Fruit fly (Drosophila melanogaster) whole organism, embryonic: ENCODE data around the gene Osi17.

Source experiments
- BEAF-32 ChIP-seq: fragments of 200-800 bp; sonication (Bioruptor generic); optimal IDR thresholded peaks from 3 replicates; lab custom pipeline; 2017; ENCODE audit warnings: missing biosample characterization, missing genetic modification characterization, mild to moderate bottlenecking, moderate library complexity, missing genetic modification reagents
- Bgb ChIP-seq: fragments of 200-800 bp; sonication (Bioruptor generic); IDR thresholded peaks from 2 replicates; pipeline ENCODE4 v1.3.6; 2022; ENCODE audit warnings: missing biosample characterization, missing genetic modification characterization; ENCODE audit not compliant: partially characterized antibody
- CG10209 ChIP-seq: fragments of 200-800 bp; sonication (Bioruptor generic); optimal IDR thresholded peaks from 3 replicates; lab custom pipeline; 2017; ENCODE audit warnings: missing biosample characterization, mild to moderate bottlenecking, missing genetic modification characterization, missing genetic modification reagents
- CG10267 ChIP-seq: fragments of 200-800 bp; sonication (Bioruptor generic); optimal IDR thresholded peaks from 2 replicates; lab custom pipeline; 2018; ENCODE audit warnings: missing biosample characterization, mild to moderate bottlenecking, missing genetic modification characterization, moderate library complexity
- CG10979 ChIP-seq: fragments of 200-800 bp; sonication (Bioruptor generic); optimal IDR thresholded peaks from 2 replicates; lab custom pipeline; 2018; ENCODE audit warnings: missing biosample characterization, mild to moderate bottlenecking, missing genetic modification characterization, moderate library complexity
- CG11695 ChIP-seq: fragments of 200-800 bp; sonication (Bioruptor generic); IDR thresholded peaks from 3 replicates; pipeline ENCODE4 v1.3.6; 2022; ENCODE audit warnings: missing biosample characterization, missing genetic modification characterization
- CG14441 ChIP-seq: fragments of 200-800 bp; sonication (Bioruptor generic); IDR thresholded peaks from 2 replicates; pipeline ENCODE4 v1.3.6; 2022; ENCODE audit warnings: missing biosample characterization, missing genetic modification characterization
- CG17612 ChIP-seq: fragments of 200-800 bp; sonication (Bioruptor generic); IDR thresholded peaks from 2 replicates; pipeline ENCODE4 v1.3.6; 2022; ENCODE audit warnings: missing biosample characterization, missing genetic modification characterization
- CG2116 ChIP-seq: fragments of 200-800 bp; sonication (Bioruptor generic); optimal IDR thresholded peaks from 3 replicates; lab custom pipeline; 2018; ENCODE audit warnings: missing biosample characterization, mild to moderate bottlenecking, missing genetic modification characterization
- CG31441 ChIP-seq: fragments of 200-800 bp; sonication (Bioruptor generic); IDR thresholded peaks from 2 replicates; pipeline ENCODE4 v1.3.6; 2022; ENCODE audit warnings: missing biosample characterization, missing genetic modification characterization
- CG3281 ChIP-seq: fragments of 200-800 bp; sonication (Bioruptor generic); optimal IDR thresholded peaks from 3 replicates; lab custom pipeline; 2017; ENCODE audit warnings: missing biosample characterization, mild to moderate bottlenecking, missing genetic modification characterization
- CG34422 ChIP-seq: fragments of 200-800 bp; sonication (Bioruptor generic); IDR thresholded peaks from 3 replicates; pipeline ENCODE4 v1.3.6; 2022; ENCODE audit warnings: missing biosample characterization, missing genetic modification characterization
- CG3847 ChIP-seq: fragments of 200-800 bp; sonication (Bioruptor generic); IDR thresholded peaks from 2 replicates; pipeline ENCODE4 v1.3.6; 2022; ENCODE audit warnings: missing biosample characterization, missing genetic modification characterization
- CG6689 ChIP-seq: fragments of 200-800 bp; sonication (Bioruptor generic); IDR thresholded peaks from 2 replicates; pipeline ENCODE4 v1.3.6; 2022; ENCODE audit warnings: missing biosample characterization, missing genetic modification characterization
- CG7357 ChIP-seq: fragments of 200-800 bp; sonication (Bioruptor generic); IDR thresholded peaks from 3 replicates; pipeline ENCODE4 v1.3.6; 2022; ENCODE audit warnings: missing biosample characterization, missing genetic modification characterization
- CG7839 ChIP-seq: fragments of 200-800 bp; sonication (Bioruptor generic); optimal IDR thresholded peaks from 3 replicates; lab custom pipeline; 2018; ENCODE audit warnings: missing biosample characterization, mild to moderate bottlenecking, missing genetic modification characterization, moderate library complexity
- CG7987 ChIP-seq: fragments of 200-800 bp; sonication (Bioruptor generic); optimal IDR thresholded peaks from 2 replicates; lab custom pipeline; 2018; ENCODE audit warnings: missing biosample characterization, mild to moderate bottlenecking, missing genetic modification characterization, moderate library complexity
- CG8924 ChIP-seq: fragments of 200-800 bp; optimal IDR thresholded peaks from 3 replicates; lab custom pipeline; 2019; ENCODE audit warnings: missing biosample characterization, mild to moderate bottlenecking, missing genetic modification characterization, moderate library complexity
- CG9817 ChIP-seq: fragments of 200-800 bp; sonication (Bioruptor generic); optimal IDR thresholded peaks from 2 replicates; lab custom pipeline; 2018; ENCODE audit warnings: missing biosample characterization, mild to moderate bottlenecking, missing genetic modification characterization, moderate library complexity
- D19B ChIP-seq: fragments of 200-800 bp; sonication (Bioruptor generic); optimal IDR thresholded peaks from 2 replicates; lab custom pipeline; 2017; ENCODE audit warnings: missing biosample characterization, mild to moderate bottlenecking, missing genetic modification characterization
- Dref ChIP-seq: fragments of 200-800 bp; sonication (Bioruptor generic); IDR thresholded peaks from 2 replicates; pipeline ENCODE4 v1.3.6; 2022; ENCODE audit warnings: missing biosample characterization, missing genetic modification characterization
- Eip74EF ChIP-seq, 2 experiments: fragments of 200-800 bp in 1 of 2; fragments of >200 bp in 1 of 2; sonication (Bioruptor generic) in 1 of 2; optimal IDR thresholded peaks; 2 replicates each; lab custom pipeline; 2017 to 2019; ENCODE audit warnings: missing biosample characterization in 2 of 2, missing genetic modification characterization in 2 of 2, mild to moderate bottlenecking in 1 of 2, moderate library complexity in 1 of 2
- HLHmδ ChIP-seq: fragments of 200-800 bp; sonication (Bioruptor generic); optimal IDR thresholded peaks from 2 replicates; lab custom pipeline; 2018; ENCODE audit warnings: missing biosample characterization, mild to moderate bottlenecking, missing genetic modification characterization, moderate library complexity
- Med ChIP-seq: fragments of 200-800 bp; sonication (Bioruptor generic); peaks from one replicate; lab custom pipeline; 2016; ENCODE audit warnings: missing biosample characterization, missing genetic modification characterization, mild to moderate bottlenecking, inconsistent platforms, moderate library complexity
- Oaz ChIP-seq: fragments of 200-800 bp; sonication (Bioruptor generic); IDR thresholded peaks from 2 replicates; pipeline ENCODE4 v1.3.6; 2022; ENCODE audit warnings: missing biosample characterization, missing genetic modification characterization
- Ptx1 ChIP-seq: fragments of 200-800 bp; sonication (Bioruptor generic); IDR thresholded peaks from 2 replicates; pipeline ENCODE4 v1.3.6; 2022; ENCODE audit warnings: missing biosample characterization, missing genetic modification characterization
- Sox102F ChIP-seq: fragments of 200-800 bp; sonication (Bioruptor generic); optimal IDR thresholded peaks from 2 replicates; lab custom pipeline; 2018; ENCODE audit warnings: missing biosample characterization, mild to moderate bottlenecking, missing genetic modification characterization, moderate library complexity
- Sry-δ ChIP-seq: fragments of 200-800 bp; sonication (Bioruptor generic); optimal IDR thresholded peaks from 2 replicates; lab custom pipeline; 2016; ENCODE audit warnings: missing biosample characterization, missing genetic modification characterization
- Taf1 ChIP-seq: fragments of 200-800 bp; sonication (Bioruptor generic); IDR thresholded peaks from 2 replicates; pipeline ENCODE4 v1.3.6; 2022; ENCODE audit warnings: missing biosample characterization, missing genetic modification characterization
- Tbp ChIP-seq: fragments of >200 bp; optimal IDR thresholded peaks from 2 replicates; lab custom pipeline; 2018; ENCODE audit warnings: missing biosample characterization, missing genetic modification characterization
- ato ChIP-seq: fragments of 200-800 bp; sonication (Bioruptor generic); IDR thresholded peaks from 2 replicates; pipeline ENCODE4 v1.3.6; 2022; ENCODE audit warnings: missing biosample characterization, missing genetic modification characterization; ENCODE audit not compliant: partially characterized antibody
- hth ChIP-seq: fragments of >200 bp; optimal IDR thresholded peaks from 2 replicates; lab custom pipeline; 2017; ENCODE audit warnings: inconsistent platforms
- knrl ChIP-seq: fragments of 200-800 bp; sonication (Bioruptor generic); IDR thresholded peaks from 3 replicates; pipeline ENCODE4 v1.3.6; 2022; ENCODE audit warnings: missing biosample characterization, missing genetic modification characterization; ENCODE audit not compliant: partially characterized antibody
- lov ChIP-seq, 2 experiments: fragments of 200-800 bp in 1 of 2; fragments of >200 bp in 1 of 2; sonication (Bioruptor generic) in 1 of 2; IDR thresholded peaks in 1 of 2; optimal IDR thresholded peaks in 1 of 2; 2 replicates in 1 of 2; 3 replicates in 1 of 2; pipeline versions ENCODE4 v1.3.6 to Lab custom; 2017 to 2022; ENCODE audit warnings: missing biosample characterization in 1 of 2, missing genetic modification characterization in 1 of 2
- nmo ChIP-seq: fragments of 200-800 bp; sonication (Bioruptor generic); optimal IDR thresholded peaks from 2 replicates; lab custom pipeline; 2018; ENCODE audit warnings: missing biosample characterization, mild to moderate bottlenecking, missing genetic modification characterization, moderate library complexity
- nom ChIP-seq: fragments of 200-800 bp; sonication (Bioruptor generic); optimal IDR thresholded peaks from 2 replicates; lab custom pipeline; 2017; ENCODE audit warnings: missing biosample characterization, missing genetic modification characterization, mild to moderate bottlenecking, moderate library complexity, missing genetic modification reagents
- pho ChIP-seq: fragments of 200-800 bp; sonication (Bioruptor generic); optimal IDR thresholded peaks from 2 replicates; lab custom pipeline; 2016; ENCODE audit warnings: missing biosample characterization, missing genetic modification characterization
- pros ChIP-seq: fragments of 200-800 bp; sonication (Bioruptor generic); optimal IDR thresholded peaks from 3 replicates; lab custom pipeline; 2019; ENCODE audit warnings: missing biosample characterization, mild to moderate bottlenecking, missing genetic modification characterization, moderate library complexity
- salm ChIP-seq: fragments of 200-800 bp; sonication (Bioruptor generic); optimal IDR thresholded peaks from 2 replicates; lab custom pipeline; 2018; ENCODE audit warnings: missing biosample characterization, mild to moderate bottlenecking, missing genetic modification characterization
- tin ChIP-seq: fragments of 200-800 bp; sonication (Bioruptor generic); optimal IDR thresholded peaks from 3 replicates; lab custom pipeline; 2016; ENCODE audit warnings: missing biosample characterization, missing genetic modification characterization
- tna ChIP-seq: fragments of 200-800 bp; sonication (Bioruptor generic); IDR thresholded peaks from 2 replicates; pipeline ENCODE4 v1.3.6; 2022; ENCODE audit warnings: missing biosample characterization, missing genetic modification characterization; ENCODE audit not compliant: partially characterized antibody
- tup ChIP-seq: fragments of 200-800 bp; sonication (Bioruptor generic); optimal IDR thresholded peaks from 2 replicates; lab custom pipeline; 2016; ENCODE audit warnings: missing biosample characterization, mild to moderate bottlenecking, missing genetic modification characterization, moderate library complexity
- unc-4 ChIP-seq: fragments of 200-800 bp; sonication (Bioruptor generic); IDR thresholded peaks from 2 replicates; pipeline ENCODE4 v1.3.6; 2022; ENCODE audit warnings: missing biosample characterization, missing genetic modification characterization; ENCODE audit not compliant: partially characterized antibody
- unpg ChIP-seq: fragments of 200-800 bp; sonication (Bioruptor generic); optimal IDR thresholded peaks from 3 replicates; lab custom pipeline; 2018; ENCODE audit warnings: missing biosample characterization, mild to moderate bottlenecking, missing genetic modification characterization, moderate library complexity
- vnd ChIP-seq: fragments of 200-800 bp; sonication (Bioruptor generic); IDR thresholded peaks from 3 replicates; pipeline ENCODE4 v1.3.6; 2022; ENCODE audit warnings: missing biosample characterization, missing genetic modification characterization; ENCODE audit not compliant: partially characterized antibody
- vvl ChIP-seq: fragments of 200-800 bp; sonication (Bioruptor generic); IDR thresholded peaks from 2 replicates; pipeline ENCODE4 v1.3.6; 2022; ENCODE audit warnings: missing biosample characterization, missing genetic modification characterization
- wor ChIP-seq: fragments of 200-800 bp; sonication (Bioruptor generic); IDR thresholded peaks from 2 replicates; pipeline ENCODE4 v1.3.6; 2022; ENCODE audit warnings: missing biosample characterization, missing genetic modification characterization

Osi17 gene

DNA sequence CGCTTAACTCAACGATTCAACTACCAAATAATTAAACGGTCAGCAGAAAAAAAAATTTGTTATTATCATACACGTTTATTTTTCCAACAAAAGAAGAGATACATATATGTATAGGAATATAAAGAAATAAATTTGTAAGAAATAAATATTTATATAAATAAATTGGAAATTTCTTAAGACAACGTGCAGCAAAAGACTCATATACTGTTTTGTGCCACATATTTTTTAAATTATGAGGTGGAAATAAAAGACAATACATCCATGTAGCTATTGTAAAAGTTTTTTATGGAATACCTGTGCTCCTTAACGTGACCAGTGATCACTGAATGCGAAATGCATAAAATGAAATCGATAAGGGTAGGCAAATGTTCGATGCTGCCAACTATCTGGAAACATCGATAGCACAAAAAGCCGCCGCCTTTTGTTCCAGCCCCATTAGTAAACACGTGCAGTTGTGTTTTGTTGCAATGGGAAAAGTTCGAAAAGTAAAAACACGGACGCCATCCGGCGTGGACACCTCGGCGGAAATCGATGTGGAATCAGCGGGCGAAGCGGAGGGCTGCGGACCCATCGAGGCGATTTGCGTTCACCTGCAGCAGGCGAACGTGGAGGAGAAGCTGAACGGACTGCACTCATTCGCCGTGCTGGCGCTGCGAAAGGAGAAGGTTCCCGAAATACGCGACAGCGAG is 57.1 kb downstream of the Osi17 start, which contains the start of gene CG10286 (continued):
- TF ChIP-seq Med (GFP tag; lab: Kevin White, UChicago) (peak; percentile 82), unpg (peak; percentile 36), CG10979 (peak; percentile 24), BEAF-32 (GFP tag; lab: Kevin White, UChicago) (peak; percentile 82), CG17612 (GFP tag; lab: Robert Waterston, UW) (no peak), vnd (GFP tag; lab: Robert Waterston, UW) (peak; percentile 63), CG31441 (GFP tag; lab: Robert Waterston, UW) (peak; percentile 83), CG11695 (GFP tag; lab: Robert Waterston, UW) (0 out of 3 replicates have a peak, but pooled peaks have one; percentile 8), CG10267 (peak; percentile 55), unc-4 (GFP tag; lab: Robert Waterston, UW) (peak; percentile 68), tna (GFP tag; lab: Robert Waterston, UW) (peak; percentile 60), ato (peak; percentile 66; the same call in 1 of the 2 replicates), hth (lab: Kevin White, UChicago) (no peak), Sry-δ (peak; percentile 83), CG9817 (tag; lab: Kevin White, UChicago) (peak; percentile 22), CG2116 (GFP tag; lab: Kevin White, UChicago) (peak; percentile 56), CG10209 (peak; percentile 16), Ptx1 (GFP tag; lab: Robert Waterston, UW) (0 out of 2 replicates have a peak, but pooled peaks have one; percentile 5), CG3847 (GFP tag; lab: Robert Waterston, UW) (peak; percentile 29; the same call in 1 of the 2 replicates), pros (GFP tag; lab: Kevin White, UChicago) (no peak), salm (tag; lab: Kevin White, UChicago) (peak; percentile 23), CG34422 (GFP tag; lab: Robert Waterston, UW) (0 out of 3 replicates have a peak, but pooled peaks have one; percentile 49), D19B (GFP tag; lab: Kevin White, UChicago) (peak; percentile 47), wor (no peak), CG7839 (tag; lab: Kevin White, UChicago) (peak; percentile 53), Tbp (no peak), CG7987 (peak; percentile 54), lov (optimal IDR thresholded peaks at IDR 0.05; lab: Kevin White, UChicago) (no peak), lov (GFP tag; IDR thresholded peaks at IDR 0.05; lab: Robert Waterston, UW) (0 out of 3 replicates have a peak, but pooled peaks have one; percentile 36), CG14441 (GFP tag; lab: Robert Waterston, UW) (peak; percentile 51), knrl (GFP tag; lab: Robert Waterston, UW) (peak; percentile 72), vvl (GFP tag; lab: Robert Waterston, UW) (peak; percentile 72), Bgb (GFP tag; lab: Robert Waterston, UW) (peak; percentile 85), Eip74EF (GFP tag; optimal IDR thresholded peaks at IDR 0.05; lab: Kevin White, UChicago) (no peak), nom (GFP tag; lab: Kevin White, UChicago) (no peak), Oaz (GFP tag; lab: Robert Waterston, UW) (peak; percentile 34; the same call in 1 of the 2 replicates), HLHmδ (no peak), pho (GFP tag; lab: Kevin White, UChicago) (no peak), Sox102F (no peak), Dref (GFP tag; lab: Robert Waterston, UW) (peak; percentile 91), tin (GFP tag; lab: Kevin White, UChicago) (no peak), CG3281 (GFP tag; lab: Kevin White, UChicago) (peak; percentile 33), CG8924 (tag; lab: Kevin White, UChicago) (peak; percentile 86), CG6689 (GFP tag; lab: Robert Waterston, UW) (peak; percentile 48; the same call in 1 of the 2 replicates), nmo (GFP tag; lab: Kevin White, UChicago) (peak; percentile 34), tup (GFP tag; lab: Kevin White, UChicago) (no peak), Taf1 (GFP tag; lab: Robert Waterston, UW) (no peak), CG7357 (0 out of 3 replicates have a peak, but pooled peaks have one; percentile 6)
